Worm (Caenorhabditis elegans) whole organism, young adult: ENCODE measurements around the gene B0024.11.
A peak's percentile ranks its signal among the peaks of the same experiment; 100 is the strongest.

ENCODE experiments used
- B0019.2 ChIP-seq: fragments of 200-800 bp; sonication (Bioruptor generic); conservative IDR thresholded peaks from 2 replicates; pipeline ENCODE4 v1.3.6; 2022; ENCODE audit warnings: missing genetic modification reagents, missing genetic modification characterization, missing compliant biosample characterization
- C17E4.6 ChIP-seq: fragments of 200-800 bp; sonication (Bioruptor generic); IDR thresholded peaks from 2 replicates; pipeline ENCODE4 v1.3.6; 2022; ENCODE audit warnings: missing genetic modification reagents, missing genetic modification characterization, missing compliant biosample characterization
- D2030.7 ChIP-seq: fragments of 200-800 bp; sonication (Bioruptor generic); IDR thresholded peaks from 2 replicates; pipeline ENCODE4 v1.3.6; 2022; ENCODE audit warnings: missing genetic modification reagents, missing genetic modification characterization, missing compliant biosample characterization
- F10E7.11 ChIP-seq: sonication (generic microtip); optimal IDR thresholded peaks from 2 replicates; lab custom pipeline; 2017; ENCODE audit warnings: mild to moderate bottlenecking, missing genetic modification characterization, moderate library complexity, missing compliant biosample characterization
- F37B4.10 ChIP-seq: fragments of 200-800 bp; sonication (Bioruptor generic); IDR thresholded peaks from 2 replicates; pipeline ENCODE4 v1.3.6; 2022; ENCODE audit warnings: missing genetic modification characterization, missing compliant biosample characterization
- F55B11.4 ChIP-seq: sonication (generic microtip); optimal IDR thresholded peaks from 2 replicates; lab custom pipeline; 2016; ENCODE audit warnings: missing compliant biosample characterization, missing genetic modification characterization, borderline replicate concordance; ENCODE audit not compliant: insufficient read depth
- K11D2.4 ChIP-seq: fragments of 200-800 bp; sonication (Bioruptor generic); IDR thresholded peaks from 2 replicates; pipeline ENCODE4 v1.3.6; 2022; ENCODE audit warnings: missing genetic modification reagents, missing genetic modification characterization, missing compliant biosample characterization
- K12H6.12 ChIP-seq: fragments of 200-800 bp; sonication (Bioruptor generic); optimal IDR thresholded peaks from 2 replicates; lab custom pipeline; 2018; ENCODE audit warnings: mild to moderate bottlenecking, missing genetic modification characterization, missing compliant biosample characterization
- Y53G8AR.9 ChIP-seq: fragments of 200-800 bp; sonication (Bioruptor generic); conservative IDR thresholded peaks from 2 replicates; pipeline ENCODE4 v1.3.6; 2022; ENCODE audit warnings: missing genetic modification reagents, missing genetic modification characterization, missing compliant biosample characterization
- ama-1 ChIP-seq, 3 experiments: fragments of 150-350 bp in 1 of 3; sonication (generic microtip) in 2 of 3; optimal IDR thresholded peaks; 2 replicates each; lab custom pipeline; 2014 to 2018; ENCODE audit warnings: missing biosample characterization in 2 of 3, missing genetic modification characterization in 2 of 3, missing genetic modification reagents in 2 of 3
- atf-7 ChIP-seq: sonication (generic microtip); optimal IDR thresholded peaks from 2 replicates; lab custom pipeline; 2017; ENCODE audit warnings: mild to moderate bottlenecking, missing genetic modification characterization, missing compliant biosample characterization
- attf-6 ChIP-seq: fragments of 200-800 bp; sonication (Bioruptor generic); IDR thresholded peaks from 2 replicates; pipeline ENCODE4 v1.3.6; 2022; ENCODE audit warnings: missing genetic modification reagents, missing genetic modification characterization, missing compliant biosample characterization
- bed-2 ChIP-seq: fragments of 200-800 bp; sonication (Bioruptor generic); IDR thresholded peaks from 2 replicates; pipeline ENCODE4 v1.3.6; 2022; ENCODE audit warnings: missing genetic modification reagents, missing genetic modification characterization, missing compliant biosample characterization
- cebp-1 ChIP-seq, 2 experiments: fragments of 200-800 bp in 1 of 2; sonication (Bioruptor generic) in 1 of 2; sonication (generic microtip) in 1 of 2; IDR thresholded peaks in 1 of 2; optimal IDR thresholded peaks in 1 of 2; 2 replicates each; pipeline versions ENCODE4 v1.3.6 to Lab custom; 2017 to 2022; ENCODE audit warnings: missing compliant biosample characterization in 2 of 2, missing genetic modification characterization in 2 of 2, mild to moderate bottlenecking in 1 of 2, missing genetic modification reagents in 1 of 2, moderate library complexity in 1 of 2
- dox-1 ChIP-seq: fragments of 200-800 bp; sonication (Bioruptor generic); IDR thresholded peaks from 2 replicates; pipeline ENCODE4 v1.3.6; 2022; ENCODE audit warnings: missing genetic modification reagents, missing genetic modification characterization, missing compliant biosample characterization
- egl-18 ChIP-seq: fragments of 200-800 bp; sonication (Bioruptor generic); IDR thresholded peaks from 2 replicates; pipeline ENCODE4 v1.3.6; 2022; ENCODE audit warnings: missing genetic modification reagents, missing genetic modification characterization, missing compliant biosample characterization
- him-1 ChIP-seq: sonication (generic microtip); optimal IDR thresholded peaks from 2 replicates; lab custom pipeline; 2016; ENCODE audit warnings: missing genotype, missing genetic modification reagents, missing genetic modification characterization, missing compliant biosample characterization
- hmg-1.2 ChIP-seq: fragments of 200-800 bp; sonication (Bioruptor generic); IDR thresholded peaks from 2 replicates; pipeline ENCODE4 v1.3.6; 2022; ENCODE audit warnings: missing genetic modification reagents, missing genetic modification characterization, missing compliant biosample characterization
- hmg-20 ChIP-seq: fragments of 200-800 bp; sonication (Bioruptor generic); IDR thresholded peaks from 2 replicates; pipeline ENCODE4 v1.3.6; 2022; ENCODE audit warnings: missing genetic modification reagents, missing genetic modification characterization, missing compliant biosample characterization
- hrde-1 ChIP-seq: sonication (generic microtip); optimal IDR thresholded peaks from 2 replicates; lab custom pipeline; 2016; ENCODE audit warnings: missing genetic modification characterization, mild to moderate bottlenecking, missing compliant biosample characterization, moderate library complexity, missing genotype, missing genetic modification reagents, borderline replicate concordance
- let-607 ChIP-seq, 2 experiments: fragments of 200-800 bp in 1 of 2; sonication (Bioruptor generic) in 1 of 2; sonication (generic microtip) in 1 of 2; optimal IDR thresholded peaks; 2 replicates each; lab custom pipeline; 2016 to 2018; ENCODE audit warnings: mild to moderate bottlenecking in 2 of 2, missing compliant biosample characterization in 2 of 2, missing genetic modification characterization in 2 of 2, moderate library complexity in 2 of 2, missing genotype in 1 of 2
- lin-54 ChIP-seq: fragments of 200-800 bp; sonication (Bioruptor generic); optimal IDR thresholded peaks from 2 replicates; lab custom pipeline; 2018; ENCODE audit warnings: mild to moderate bottlenecking, missing genetic modification characterization, missing compliant biosample characterization
- lir-1 ChIP-seq: fragments of 200-800 bp; sonication (Bioruptor generic); conservative IDR thresholded peaks from 2 replicates; pipeline ENCODE4 v1.3.6; 2022; ENCODE audit warnings: missing genetic modification reagents, missing genetic modification characterization, missing compliant biosample characterization
- lsy-27 ChIP-seq: sonication (generic microtip); optimal IDR thresholded peaks from 2 replicates; lab custom pipeline; 2017; ENCODE audit warnings: missing genetic modification characterization, mild to moderate bottlenecking, missing compliant biosample characterization, antibody characterized with exemption, missing genotype, borderline replicate concordance; ENCODE audit not compliant: insufficient read depth
- madf-10 ChIP-seq: sonication (generic microtip); optimal IDR thresholded peaks from 2 replicates; lab custom pipeline; 2016; ENCODE audit warnings: mild to moderate bottlenecking, missing genetic modification characterization, missing compliant biosample characterization
- madf-6 ChIP-seq: fragments of 200-800 bp; sonication (Bioruptor generic); IDR thresholded peaks from 2 replicates; pipeline ENCODE4 v1.3.6; 2022; ENCODE audit warnings: missing genetic modification reagents, missing genetic modification characterization, missing compliant biosample characterization
- mes-4 ChIP-seq: sonication (generic microtip); optimal IDR thresholded peaks from 2 replicates; lab custom pipeline; 2016; ENCODE audit warnings: missing genotype, missing genetic modification characterization, missing compliant biosample characterization
- nfyb-1 ChIP-seq: fragments of 200-800 bp; sonication (Bioruptor generic); IDR thresholded peaks from 2 replicates; pipeline ENCODE4 v1.3.6; 2022; ENCODE audit warnings: missing genetic modification reagents, missing genetic modification characterization, missing compliant biosample characterization
- pha-4 ChIP-seq: fragments of 150-350 bp; sonication (generic microtip); optimal IDR thresholded peaks from 2 replicates; lab custom pipeline; 2014; ENCODE audit warnings: missing biosample characterization, missing genetic modification reagents, missing genetic modification characterization
- sdz-38 ChIP-seq: sonication (generic microtip); optimal IDR thresholded peaks from 2 replicates; lab custom pipeline; 2016; ENCODE audit warnings: missing genotype, missing genetic modification characterization, missing compliant biosample characterization
- snpc-4 ChIP-seq, 5 experiments: fragments of 150-350 bp in 1 of 5; sonication (generic microtip) in 4 of 5; optimal IDR thresholded peaks; 2 replicates each; lab custom pipeline; 2014 to 2018; ENCODE audit warnings: missing genetic modification characterization in 5 of 5, missing biosample characterization in 3 of 5, antibody characterized with exemption in 2 of 5, mild to moderate bottlenecking in 2 of 5, missing compliant biosample characterization in 2 of 5, missing genotype in 2 of 5, moderate library complexity in 2 of 5, missing genetic modification reagents in 1 of 5
- somi-1 ChIP-seq: fragments of 200-800 bp; sonication (Bioruptor generic); optimal IDR thresholded peaks from 2 replicates; lab custom pipeline; 2018; ENCODE audit warnings: mild to moderate bottlenecking, missing genetic modification characterization, missing compliant biosample characterization
- sptf-2 ChIP-seq: fragments of 200-800 bp; sonication (Bioruptor generic); optimal IDR thresholded peaks from 2 replicates; lab custom pipeline; 2018; ENCODE audit warnings: mild to moderate bottlenecking, missing genetic modification characterization, missing compliant biosample characterization
- tbp1 ChIP-seq: fragments of 200-800 bp; sonication (Bioruptor generic); optimal IDR thresholded peaks from 2 replicates; lab custom pipeline; 2018; ENCODE audit warnings: mild to moderate bottlenecking, missing genetic modification characterization, missing compliant biosample characterization
- tlf-1 ChIP-seq: fragments of 200-800 bp; sonication (Bioruptor generic); optimal IDR thresholded peaks from 2 replicates; lab custom pipeline; 2018; ENCODE audit warnings: mild to moderate bottlenecking, missing genetic modification characterization, missing compliant biosample characterization
- ztf-25 ChIP-seq: fragments of 200-800 bp; sonication (Bioruptor generic); IDR thresholded peaks from 2 replicates; pipeline ENCODE4 v1.3.6; 2022; ENCODE audit warnings: missing genetic modification reagents, missing genetic modification characterization, missing compliant biosample characterization
- ztf-26 ChIP-seq: sonication (generic microtip); optimal IDR thresholded peaks from 2 replicates; lab custom pipeline; 2017; ENCODE audit warnings: missing genetic modification characterization, missing compliant biosample characterization
- ztf-28 ChIP-seq: fragments of 200-800 bp; sonication (Bioruptor generic); IDR thresholded peaks from 2 replicates; pipeline ENCODE4 v1.3.6; 2022; ENCODE audit warnings: missing genetic modification reagents, missing genetic modification characterization, missing compliant biosample characterization
- ztf-3 ChIP-seq: fragments of 200-800 bp; sonication (Bioruptor generic); optimal IDR thresholded peaks from 2 replicates; lab custom pipeline; 2018; ENCODE audit warnings: mild to moderate bottlenecking, missing genetic modification characterization, missing compliant biosample characterization

Gene B0024.11

ce11 chrV:10320101-10320761 is 897 bp upstream of the B0024.11 start, which contains the start of the genes gna-1 and B0024.13 (continued):
- TF ChIP-seq ztf-25 (GFP tag; lab: Robert Waterston, UW) (no peak), D2030.7 (GFP tag; lab: Robert Waterston, UW) (peak; percentile 31; the same call in 1 of the 2 replicates), F37B4.10 (no peak), nfyb-1 (GFP tag; lab: Robert Waterston, UW) (no peak), hmg-1.2 (GFP tag; lab: Robert Waterston, UW) (0 out of 2 replicates have a peak, but pooled peaks have one; percentile 9), lsy-27 (tag; lab: Kevin White, UChicago) (no peak), hmg-20 (0 out of 2 replicates have a peak, but pooled peaks have one; percentile 62), tlf-1 (GFP tag; lab: Kevin White, UChicago) (peak; percentile 19), C17E4.6 (GFP tag; lab: Robert Waterston, UW) (no peak), Y53G8AR.9 (no peak), somi-1 (GFP tag; lab: Kevin White, UChicago) (no peak), madf-10 (tag; lab: Kevin White, UChicago) (peak; percentile 27), ztf-3 (GFP tag; lab: Kevin White, UChicago) (no peak), B0019.2 (GFP tag; lab: Robert Waterston, UW) (no peak)

- TF ChIP-seq ama-1 (optimal IDR thresholded peaks at IDR 0.05; lab: Kevin White, UChicago) (no peak), ama-1 (GFP tag; optimal IDR thresholded peaks at IDR 0.05; lab: Kevin White, UChicago) (no peak), mes-4 (tag; lab: Kevin White, UChicago) (no peak), bed-2 (no peak), dox-1 (GFP tag; lab: Robert Waterston, UW) (no peak), egl-18 (GFP tag; lab: Robert Waterston, UW) (no peak), K11D2.4 (GFP tag; lab: Robert Waterston, UW) (no peak), snpc-4 (GFP tag; optimal IDR thresholded peaks at IDR 0.05; lab: Kevin White, UChicago) (no peak), snpc-4 (tag; optimal IDR thresholded peaks at IDR 0.05; lab: Kevin White, UChicago) (no peak), tbp1 (GFP tag; lab: Kevin White, UChicago) (no peak), sptf-2 (GFP tag; lab: Kevin White, UChicago) (no peak), F55B11.4 (tag; lab: Kevin White, UChicago) (no peak), ztf-26 (tag; lab: Kevin White, UChicago) (no peak), cebp-1 (GFP tag; IDR thresholded peaks at IDR 0.05; lab: Robert Waterston, UW) (no peak), cebp-1 (tag; optimal IDR thresholded peaks at IDR 0.05; lab: Kevin White, UChicago) (no peak), F10E7.11 (no peak), madf-6 (no peak), lin-54 (no peak), atf-7 (tag; lab: Kevin White, UChicago) (no peak), nfyb-1 (GFP tag; lab: Robert Waterston, UW) (no peak), pha-4 (tag; lab: Kevin White, UChicago) (no peak), let-607 (tag; optimal IDR thresholded peaks at IDR 0.05; lab: Kevin White, UChicago) (no peak), ztf-28 (GFP tag; lab: Robert Waterston, UW) (no peak)
Observed at ce11 chrV:10317294-10317693, 2.0 kb downstream of the B0024.11 start, which contains the start of gene asps-1. asps-1 (minus strand) TSS chrV:10317394.

- TF ChIP-seq lir-1 (GFP tag; lab: Robert Waterston, UW) (no peak), K12H6.12 (tag; lab: Kevin White, UChicago) (no peak), attf-6 (GFP tag; lab: Robert Waterston, UW) (no peak), him-1 (tag; lab: Kevin White, UChicago) (no peak), hrde-1 (tag; lab: Kevin White, UChicago) (no peak), somi-1 (GFP tag; lab: Kevin White, UChicago) (no peak), sdz-38 (tag; lab: Kevin White, UChicago) (no peak)
- TF ChIP-seq, all 124 proteins: peak for 0
Observed at ce11 chrV:10314371-10314770, 5.0 kb downstream of the B0024.11 start, which contains the start of gene trx-2. trx-2 (plus strand) TSS chrV:10314671.
